Worm (Caenorhabditis elegans) whole organism, L4 larva: ENCODE data around the gene F12D9.2.

Source experiments
- aly-2 ChIP-seq: sonication (generic microtip); optimal IDR thresholded peaks from 2 replicates; lab custom pipeline; 2018; ENCODE audit warnings: missing biosample characterization, missing genetic modification characterization
- ceh-82 ChIP-seq: sonication (generic microtip); optimal IDR thresholded peaks from 2 replicates; lab custom pipeline; 2017; ENCODE audit warnings: missing biosample characterization, missing genetic modification characterization
- ctbp-1 ChIP-seq: fragments of 200-800 bp; sonication (Bioruptor generic); IDR thresholded peaks from 2 replicates; pipeline ENCODE4 v1.3.6; 2022; ENCODE audit warnings: missing genetic modification reagents, missing genetic modification characterization, missing compliant biosample characterization
- lin-15B ChIP-seq: fragments of 150-350 bp; sonication (generic microtip); optimal IDR thresholded peaks from 3 replicates; lab custom pipeline; 2014; ENCODE audit warnings: missing biosample characterization, missing genetic modification characterization
- nhr-25 ChIP-seq: sonication (generic microtip); optimal IDR thresholded peaks from 2 replicates; lab custom pipeline; 2017; ENCODE audit warnings: missing genetic modification characterization, mild to moderate bottlenecking, missing compliant biosample characterization, antibody characterized with exemption, moderate library complexity, borderline replicate concordance; ENCODE audit not compliant: insufficient read depth
- nhr-6 ChIP-seq: fragments of 150-350 bp; optimal IDR thresholded peaks from 2 replicates; lab custom pipeline; 2014; ENCODE audit warnings: missing biosample characterization, missing genetic modification characterization
- zfp-3 ChIP-seq: fragments of 200-800 bp; sonication (Bioruptor generic); conservative IDR thresholded peaks from 2 replicates; pipeline ENCODE4 v1.3.6; 2022; ENCODE audit warnings: missing genetic modification reagents, missing genetic modification characterization, missing compliant biosample characterization

- TF ChIP-seq ceh-82 (tag; lab: Kevin White, UChicago) (no peak), aly-2 (tag; lab: Kevin White, UChicago) (no peak), lin-15B (no peak), ctbp-1 (no peak), nhr-25 (tag; lab: Kevin White, UChicago) (no peak), zfp-3 (GFP tag; lab: Robert Waterston, UW) (no peak), nhr-6 (tag; lab: Kevin White, UChicago) (no peak)
Observed at ce11 chrX:8648582-8648981, 1.7 kb upstream of the F12D9.2 start.
